Worm (Caenorhabditis elegans) whole organism, mixed stage, embryonic: Measurements from ENCODE around the gene srd-44.
"Not testable (repeated sequence)": the region's sequence is repeated elsewhere in the genome, so short reads cannot be mapped to it uniquely, and the experiment has no call there.

Experiments
- M03D4.4 ChIP-seq: sonication (generic microtip); optimal IDR thresholded peaks from 2 replicates; lab custom pipeline; 2017; ENCODE audit warnings: mild to moderate bottlenecking, missing genetic modification characterization, missing compliant biosample characterization
- bed-3 ChIP-seq: fragments of 200-800 bp; sonication (Bioruptor generic); optimal IDR thresholded peaks from 3 replicates; lab custom pipeline; 2018; ENCODE audit warnings: mild to moderate bottlenecking, missing genetic modification characterization, moderate library complexity, missing compliant biosample characterization
- blmp-1 ChIP-seq: fragments of 150-350 bp; optimal IDR thresholded peaks from 2 replicates; lab custom pipeline; 2014; ENCODE audit warnings: missing biosample characterization, missing genetic modification characterization
- ceh-39 ChIP-seq: fragments of 150-350 bp; optimal IDR thresholded peaks from 2 replicates; lab custom pipeline; 2014; ENCODE audit warnings: missing biosample characterization, missing genetic modification characterization
- ceh-43 ChIP-seq: fragments of 200-800 bp; sonication (Bioruptor generic); optimal IDR thresholded peaks from 2 replicates; lab custom pipeline; 2018; ENCODE audit warnings: mild to moderate bottlenecking, missing genetic modification characterization, moderate library complexity, missing compliant biosample characterization
- ceh-83 ChIP-seq: fragments of 200-800 bp; sonication (Bioruptor generic); optimal IDR thresholded peaks from 2 replicates; lab custom pipeline; 2018; ENCODE audit warnings: mild to moderate bottlenecking, missing genetic modification characterization, missing compliant biosample characterization
- ces-1 ChIP-seq: fragments of 150-350 bp; optimal IDR thresholded peaks from 2 replicates; lab custom pipeline; 2014; ENCODE audit warnings: missing biosample characterization, missing genetic modification reagents, missing genetic modification characterization
- cnd-1 ChIP-seq: fragments of 200-800 bp; sonication (Bioruptor generic); optimal IDR thresholded peaks from 2 replicates; lab custom pipeline; 2018; ENCODE audit warnings: mild to moderate bottlenecking, missing genetic modification characterization, missing compliant biosample characterization
- elt-1 ChIP-seq: sonication (generic microtip); optimal IDR thresholded peaks from 2 replicates; lab custom pipeline; 2017; ENCODE audit warnings: missing genetic modification characterization, mild to moderate bottlenecking, missing compliant biosample characterization, antibody characterized with exemption, moderate library complexity, borderline replicate concordance; ENCODE audit not compliant: insufficient read depth
- elt-3 ChIP-seq: fragments of 150-350 bp; optimal IDR thresholded peaks from 2 replicates; lab custom pipeline; 2014; ENCODE audit warnings: missing biosample characterization, missing genetic modification characterization
- flh-1 ChIP-seq: fragments of 200-800 bp; sonication (Bioruptor generic); optimal IDR thresholded peaks from 2 replicates; lab custom pipeline; 2018; ENCODE audit warnings: mild to moderate bottlenecking, missing genetic modification characterization, moderate library complexity, missing compliant biosample characterization
- ham-2 ChIP-seq: fragments of 200-800 bp; sonication (Bioruptor generic); optimal IDR thresholded peaks from 2 replicates; lab custom pipeline; 2018; ENCODE audit warnings: mild to moderate bottlenecking, missing genetic modification characterization, missing compliant biosample characterization
- hlh-1 ChIP-seq: fragments of 150-350 bp; optimal IDR thresholded peaks from 2 replicates; lab custom pipeline; 2014; ENCODE audit warnings: missing biosample characterization, missing genetic modification reagents, missing genetic modification characterization
- lin-13 ChIP-seq: fragments of 150-350 bp; optimal IDR thresholded peaks from 2 replicates; lab custom pipeline; 2014; ENCODE audit warnings: missing biosample characterization, missing genetic modification characterization
- lin-32 ChIP-seq: fragments of 200-800 bp; sonication (Bioruptor generic); optimal IDR thresholded peaks from 2 replicates; lab custom pipeline; 2018; ENCODE audit warnings: mild to moderate bottlenecking, missing genetic modification characterization, missing compliant biosample characterization
- lsy-2 ChIP-seq: fragments of 150-350 bp; optimal IDR thresholded peaks from 2 replicates; lab custom pipeline; 2014; ENCODE audit warnings: missing biosample characterization, missing genetic modification characterization
- mab-5 ChIP-seq: fragments of 150-350 bp; optimal IDR thresholded peaks from 2 replicates; lab custom pipeline; 2014; ENCODE audit warnings: missing biosample characterization, missing genetic modification characterization
- mep-1 ChIP-seq: fragments of 150-350 bp; optimal IDR thresholded peaks from 2 replicates; lab custom pipeline; 2017; ENCODE audit warnings: missing biosample characterization, missing genetic modification reagents, missing genetic modification characterization, inconsistent platforms
- mls-2 ChIP-seq: sonication (generic microtip); optimal IDR thresholded peaks from 2 replicates; lab custom pipeline; 2016; ENCODE audit warnings: mild to moderate bottlenecking, missing genetic modification characterization, moderate library complexity, missing compliant biosample characterization
- nhr-2 ChIP-seq: fragments of 150-350 bp; optimal IDR thresholded peaks from 2 replicates; lab custom pipeline; 2014; ENCODE audit warnings: missing biosample characterization, missing genetic modification characterization
- nhr-237 ChIP-seq: fragments of 150-350 bp; optimal IDR thresholded peaks from 2 replicates; lab custom pipeline; 2014; ENCODE audit warnings: missing biosample characterization, missing genetic modification characterization
- nhr-76 ChIP-seq: sonication (generic microtip); optimal IDR thresholded peaks from 2 replicates; lab custom pipeline; 2017; ENCODE audit warnings: missing biosample characterization, missing genetic modification characterization
- pha-4 ChIP-seq: fragments of 150-350 bp; optimal IDR thresholded peaks from 2 replicates; lab custom pipeline; 2018; ENCODE audit warnings: missing biosample characterization, missing genetic modification reagents, missing genetic modification characterization
- sem-2 ChIP-seq: fragments of 200-800 bp; sonication (Bioruptor generic); optimal IDR thresholded peaks from 2 replicates; lab custom pipeline; 2018; ENCODE audit warnings: mild to moderate bottlenecking, missing genetic modification characterization, missing compliant biosample characterization
- snpc-4 ChIP-seq: fragments of 150-350 bp; optimal IDR thresholded peaks from 2 replicates; lab custom pipeline; 2014; ENCODE audit warnings: missing biosample characterization, missing genetic modification characterization
- sptf-1 ChIP-seq: sonication (generic microtip); optimal IDR thresholded peaks from 2 replicates; lab custom pipeline; 2017; ENCODE audit warnings: mild to moderate bottlenecking, missing genetic modification characterization, moderate library complexity, missing compliant biosample characterization
- tbx-8 ChIP-seq: fragments of 200-800 bp; sonication (Bioruptor generic); optimal IDR thresholded peaks from 2 replicates; lab custom pipeline; 2018; ENCODE audit warnings: mild to moderate bottlenecking, missing genetic modification characterization, moderate library complexity, missing compliant biosample characterization
- unc-120 ChIP-seq: sonication (generic microtip); optimal IDR thresholded peaks from 2 replicates; lab custom pipeline; 2017; ENCODE audit warnings: missing genetic modification characterization, missing compliant biosample characterization; ENCODE audit not compliant: poor library complexity, severe bottlenecking
- unc-39 ChIP-seq: fragments of 150-350 bp; optimal IDR thresholded peaks from 2 replicates; lab custom pipeline; 2014; ENCODE audit warnings: missing biosample characterization, missing genetic modification characterization
- unc-62 ChIP-seq: fragments of 150-350 bp; optimal IDR thresholded peaks from 2 replicates; lab custom pipeline; 2014; ENCODE audit warnings: missing biosample characterization, missing genetic modification reagents, missing genetic modification characterization
- zip-8 ChIP-seq: fragments of 150-350 bp; optimal IDR thresholded peaks from 2 replicates; lab custom pipeline; 2014; ENCODE audit warnings: missing biosample characterization, missing genetic modification characterization
- ztf-11 ChIP-seq: fragments of 150-350 bp; optimal IDR thresholded peaks from 2 replicates; lab custom pipeline; 2014; ENCODE audit warnings: missing biosample characterization, missing genetic modification characterization

The srd-44 gene

ce11 chrX:12308045-12308499, 30.2 kb upstream of the srd-44 start, which contains the start of gene F17A2.16:
TSS of gene F17A2.16 (plus strand) at chrX:12308449.
- not testable (repeated sequence) for TF ChIP-seq ztf-11 (tag; lab: Kevin White, UChicago); mep-1; lin-13

ce11 chrX:12313779-12314178, 24.5 kb upstream of the srd-44 start:
- TF ChIP-seq elt-1 (tag; lab: Kevin White, UChicago) (no peak), M03D4.4 (tag; lab: Kevin White, UChicago) (no peak), ceh-39 (no peak), sptf-1 (tag; lab: Kevin White, UChicago) (no peak)

DNA sequence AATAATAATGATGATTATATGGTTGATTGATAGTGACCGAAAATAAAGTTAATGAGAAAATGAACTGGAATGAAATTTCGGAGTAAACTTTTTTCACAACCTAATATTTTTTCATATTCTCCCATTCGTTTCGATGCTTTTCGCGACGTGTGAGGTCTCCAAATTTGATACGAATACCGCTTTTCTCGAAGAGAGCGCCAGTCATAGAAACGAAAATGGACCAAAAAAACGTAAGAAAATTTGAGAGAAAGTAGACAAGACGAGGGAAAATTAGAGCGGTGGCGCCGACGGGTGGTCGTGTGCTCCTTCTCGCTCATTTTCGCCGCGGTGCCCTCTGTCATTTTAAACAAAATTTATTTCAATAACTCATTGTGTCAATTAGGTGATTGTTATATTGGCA, 23.8 kb upstream of the srd-44 start:
- no peak for TF ChIP-seq lsy-2 (tag; lab: Kevin White, UChicago)
- no peak for TF ChIP-seq sptf-1 (tag; lab: Kevin White, UChicago)
- no peak for TF ChIP-seq unc-120 (tag; lab: Kevin White, UChicago)
- TF ChIP-seq nhr-237 (tag; lab: Kevin White, UChicago): no peak
- no peak for TF ChIP-seq ces-1 (GFP tag; lab: Kevin White, UChicago)
- no peak for TF ChIP-seq blmp-1 (tag; lab: Kevin White, UChicago)
- no peak for TF ChIP-seq cnd-1 (tag; lab: Kevin White, UChicago)
- TF ChIP-seq sem-2 (GFP tag; lab: Kevin White, UChicago): no peak
- TF ChIP-seq elt-3: no peak
- TF ChIP-seq tbx-8 (GFP tag; lab: Kevin White, UChicago): no peak
- TF ChIP-seq pha-4 (tag; lab: Kevin White, UChicago): no peak
- TF ChIP-seq mab-5: no peak
- TF ChIP-seq unc-62 (GFP tag; lab: Kevin White, UChicago): no peak
- TF ChIP-seq lin-32: no peak
- no peak for TF ChIP-seq unc-39
- TF ChIP-seq ztf-11 (tag; lab: Kevin White, UChicago): no peak
- no peak for TF ChIP-seq ham-2 (GFP tag; lab: Kevin White, UChicago)
- no peak for TF ChIP-seq nhr-2 (tag; lab: Kevin White, UChicago)
- no peak for TF ChIP-seq mls-2
- TF ChIP-seq nhr-76 (tag; lab: Kevin White, UChicago): no peak

ce11 chrX:12315268-12315667, 23.0 kb upstream of the srd-44 start, which contains the start of gene xtr-2:
TSS of gene xtr-2 (plus strand) at chrX:12315568.
- TF ChIP-seq sem-2 (GFP tag; lab: Kevin White, UChicago): no peak
- TF ChIP-seq ztf-11 (tag; lab: Kevin White, UChicago): no peak
- no peak for TF ChIP-seq nhr-2 (tag; lab: Kevin White, UChicago)
- no peak for TF ChIP-seq bed-3 (GFP tag; lab: Kevin White, UChicago)
- no peak for TF ChIP-seq ham-2 (GFP tag; lab: Kevin White, UChicago)
- TF ChIP-seq hlh-1 (tag; lab: Kevin White, UChicago): no peak
- no peak for TF ChIP-seq ceh-43 (GFP tag; lab: Kevin White, UChicago)
- TF ChIP-seq tbx-8 (GFP tag; lab: Kevin White, UChicago): no peak
- no peak for TF ChIP-seq lin-13
- TF ChIP-seq blmp-1 (tag; lab: Kevin White, UChicago): no peak
- no peak for TF ChIP-seq ceh-83 (GFP tag; lab: Kevin White, UChicago)
- no peak for TF ChIP-seq elt-1 (tag; lab: Kevin White, UChicago)
- no peak for TF ChIP-seq ces-1 (GFP tag; lab: Kevin White, UChicago)
- TF ChIP-seq nhr-76 (tag; lab: Kevin White, UChicago): no peak
- TF ChIP-seq lin-32: no peak
- TF ChIP-seq unc-39: no peak
- TF ChIP-seq pha-4 (tag; lab: Kevin White, UChicago): no peak

- TF ChIP-seq flh-1 (GFP tag; lab: Kevin White, UChicago) (no peak), ceh-39 (no peak), ham-2 (GFP tag; lab: Kevin White, UChicago) (no peak), ceh-43 (GFP tag; lab: Kevin White, UChicago) (no peak), zip-8 (tag; lab: Kevin White, UChicago) (no peak), elt-1 (tag; lab: Kevin White, UChicago) (no peak), M03D4.4 (tag; lab: Kevin White, UChicago) (no peak), mab-5 (no peak), lsy-2 (tag; lab: Kevin White, UChicago) (no peak), unc-62 (GFP tag; lab: Kevin White, UChicago) (no peak), cnd-1 (tag; lab: Kevin White, UChicago) (no peak), lin-32 (no peak), hlh-1 (tag; lab: Kevin White, UChicago) (no peak), lin-13 (no peak), blmp-1 (tag; lab: Kevin White, UChicago) (no peak), bed-3 (GFP tag; lab: Kevin White, UChicago) (no peak), snpc-4 (tag; lab: Kevin White, UChicago) (no peak)
These were observed 20.7 kb upstream of the srd-44 start for ce11 chrX:12317560-12317959.
